Worm (Caenorhabditis elegans) whole organism, L4 larva: ENCODE measurements around the gene srw-16.
"Not testable (repeated sequence)": the region's sequence is repeated elsewhere in the genome, so short reads cannot be mapped to it uniquely, and the experiment has no call there.

Experiments used
- F10B5.3 ChIP-seq: sonication (generic microtip); optimal IDR thresholded peaks from 2 replicates; lab custom pipeline; 2016; ENCODE audit warnings: mild to moderate bottlenecking, missing genetic modification characterization, missing compliant biosample characterization
- lin-39 ChIP-seq: fragments of 150-350 bp; optimal IDR thresholded peaks from 2 replicates; lab custom pipeline; 2014; ENCODE audit warnings: missing biosample characterization, missing genetic modification reagents, missing genetic modification characterization
- snpc-4 ChIP-seq: fragments of 150-350 bp; optimal IDR thresholded peaks from 2 replicates; lab custom pipeline; 2014; ENCODE audit warnings: missing biosample characterization, missing genetic modification characterization
- unc-62 ChIP-seq, 3 experiments: fragments of 150-350 bp in 1 of 3; sonication (generic microtip); optimal IDR thresholded peaks in 2 of 3; peaks in 1 of 3; 1 replicate in 1 of 3; 2 replicates in 2 of 3; lab custom pipeline; 2014 to 2017; ENCODE audit warnings: missing biosample characterization in 3 of 3, missing genetic modification characterization in 3 of 3, missing genetic modification reagents in 3 of 3, missing genotype in 1 of 3

DNA sequence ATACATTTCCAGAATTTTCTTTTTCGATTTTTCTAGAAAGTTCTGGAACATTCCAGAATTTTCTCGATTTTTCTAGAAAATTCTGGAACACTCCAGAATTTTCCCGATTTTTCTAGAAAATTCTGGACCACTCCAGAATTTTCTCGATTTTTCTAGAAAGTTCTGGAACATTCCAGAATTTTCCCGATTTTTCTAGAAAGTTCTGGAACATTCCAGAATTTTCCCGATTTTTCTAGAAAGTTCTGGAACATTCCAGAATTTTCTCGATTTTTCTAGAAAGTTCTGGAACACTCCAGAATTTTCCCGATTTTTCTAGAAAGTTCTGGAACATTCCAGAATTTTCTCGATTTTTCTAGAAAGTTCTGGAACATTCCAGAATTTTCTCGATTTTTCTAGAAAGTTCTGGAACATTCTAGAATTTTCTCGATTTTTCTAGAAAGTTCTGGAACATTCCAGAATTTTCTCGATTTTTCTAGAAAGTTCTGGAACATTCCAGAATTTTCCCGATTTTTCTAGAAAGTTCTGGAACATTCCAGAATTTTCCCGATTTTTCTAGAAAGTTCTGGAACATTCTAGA, 46.2 kb upstream of the srw-16 start:
- not testable (repeated sequence) for TF ChIP-seq lin-39 (tag; lab: Kevin White, UChicago); F10B5.3 (tag; lab: Kevin White, UChicago); snpc-4 (tag; lab: Kevin White, UChicago); unc-62 (GFP tag; optimal IDR thresholded peaks at IDR 0.05 in 1 of 2; lab: Kevin White, UChicago); unc-62 (tag; optimal IDR thresholded peaks at IDR 0.05; lab: Kevin White, UChicago)
